Fruit fly (Drosophila melanogaster) whole organism, pupa: ENCODE data around the gene B-H2.

Experiments
- CG10348 ChIP-seq: fragments of 200-800 bp; sonication (Bioruptor generic); IDR thresholded peaks from 2 replicates; pipeline ENCODE4 v1.3.6; 2022; ENCODE audit warnings: missing biosample characterization, missing genetic modification characterization
- CG12605 ChIP-seq: fragments of 200-800 bp; sonication (Bioruptor generic); IDR thresholded peaks from 2 replicates; pipeline ENCODE4 v1.3.6; 2022; ENCODE audit warnings: missing biosample characterization, missing genetic modification characterization
- CG13204 ChIP-seq: fragments of 200-800 bp; sonication (Bioruptor generic); optimal IDR thresholded peaks from 2 replicates; lab custom pipeline; 2018; ENCODE audit warnings: missing biosample characterization, mild to moderate bottlenecking, missing genetic modification characterization, moderate library complexity
- CG14655 ChIP-seq: fragments of 200-800 bp; sonication (Bioruptor generic); optimal IDR thresholded peaks from 3 replicates; lab custom pipeline; 2017; ENCODE audit warnings: mild to moderate bottlenecking, missing biosample characterization, missing genetic modification reagents, missing genetic modification characterization
- CG15710 ChIP-seq: fragments of 200-800 bp; sonication (Bioruptor generic); optimal IDR thresholded peaks from 2 replicates; lab custom pipeline; 2018; ENCODE audit warnings: missing biosample characterization, mild to moderate bottlenecking, missing genetic modification characterization, moderate library complexity
- CG17806 ChIP-seq: fragments of 200-800 bp; sonication (Bioruptor generic); optimal IDR thresholded peaks from 2 replicates; lab custom pipeline; 2018; ENCODE audit warnings: missing biosample characterization, mild to moderate bottlenecking, missing genetic modification characterization, moderate library complexity
- CG32121 ChIP-seq: fragments of 200-800 bp; sonication (Bioruptor generic); IDR thresholded peaks from 2 replicates; pipeline ENCODE4 v1.3.6; 2022; ENCODE audit warnings: missing biosample characterization, missing genetic modification characterization
- CG34367 ChIP-seq: fragments of 200-800 bp; sonication (Bioruptor generic); optimal IDR thresholded peaks from 2 replicates; lab custom pipeline; 2018; ENCODE audit warnings: missing biosample characterization, mild to moderate bottlenecking, missing genetic modification characterization
- CG4496 ChIP-seq: fragments of 200-800 bp; sonication (Bioruptor generic); IDR thresholded peaks from 3 replicates; pipeline ENCODE4 v1.3.6; 2022; ENCODE audit warnings: missing biosample characterization, missing genetic modification characterization
- CG8159 ChIP-seq: fragments of 200-800 bp; sonication (Bioruptor generic); optimal IDR thresholded peaks from 3 replicates; lab custom pipeline; 2018; ENCODE audit warnings: missing biosample characterization, mild to moderate bottlenecking, missing genetic modification characterization, moderate library complexity
- CG8301 ChIP-seq: fragments of 200-800 bp; sonication (Bioruptor generic); optimal IDR thresholded peaks from 2 replicates; lab custom pipeline; 2018; ENCODE audit warnings: missing biosample characterization, mild to moderate bottlenecking, missing genetic modification characterization
- CG9948 ChIP-seq: fragments of 200-800 bp; sonication (Bioruptor generic); optimal IDR thresholded peaks from 2 replicates; lab custom pipeline; 2018; ENCODE audit warnings: missing biosample characterization, mild to moderate bottlenecking, missing genetic modification characterization, moderate library complexity
- D1 ChIP-seq: fragments of 200-800 bp; sonication (Bioruptor generic); optimal IDR thresholded peaks from 2 replicates; lab custom pipeline; 2018; ENCODE audit warnings: missing biosample characterization, mild to moderate bottlenecking, missing genetic modification characterization, moderate library complexity
- EcR ChIP-seq: fragments of 200-800 bp; sonication (Bioruptor generic); optimal IDR thresholded peaks from 3 replicates; lab custom pipeline; 2019; ENCODE audit warnings: missing biosample characterization, missing genetic modification characterization, mild to moderate bottlenecking, moderate library complexity, missing genetic modification reagents
- Ets98B ChIP-seq: fragments of 200-800 bp; sonication (Bioruptor generic); IDR thresholded peaks from 2 replicates; pipeline ENCODE4 v1.3.6; 2022; ENCODE audit warnings: missing biosample characterization, missing genetic modification characterization
- Pif1A ChIP-seq: fragments of 200-800 bp; sonication (Bioruptor generic); optimal IDR thresholded peaks from 3 replicates; lab custom pipeline; 2016; ENCODE audit warnings: missing biosample characterization, missing genetic modification characterization
- Pif1B ChIP-seq: fragments of 200-800 bp; sonication (Bioruptor generic); optimal IDR thresholded peaks from 3 replicates; lab custom pipeline; 2016; ENCODE audit warnings: missing biosample characterization, missing genetic modification characterization
- Snoo ChIP-seq: fragments of 200-800 bp; sonication (Bioruptor generic); optimal IDR thresholded peaks from 3 replicates; lab custom pipeline; 2017; ENCODE audit warnings: missing biosample characterization, mild to moderate bottlenecking, missing genetic modification characterization, inconsistent platforms
- fd96Ca ChIP-seq: fragments of 200-800 bp; sonication (Bioruptor generic); IDR thresholded peaks from 3 replicates; pipeline ENCODE4 v1.3.6; 2022; ENCODE audit warnings: missing biosample characterization, missing genetic modification characterization
- gl ChIP-seq: fragments of 200-800 bp; sonication (Bioruptor generic); optimal IDR thresholded peaks from 2 replicates; lab custom pipeline; 2018; ENCODE audit warnings: missing biosample characterization, mild to moderate bottlenecking, missing genetic modification characterization
- rn ChIP-seq: fragments of 200-800 bp; sonication (Bioruptor generic); IDR thresholded peaks from 2 replicates; pipeline ENCODE4 v1.3.6; 2022; ENCODE audit warnings: missing biosample characterization, missing genetic modification characterization

The B-H2 gene

DNA sequence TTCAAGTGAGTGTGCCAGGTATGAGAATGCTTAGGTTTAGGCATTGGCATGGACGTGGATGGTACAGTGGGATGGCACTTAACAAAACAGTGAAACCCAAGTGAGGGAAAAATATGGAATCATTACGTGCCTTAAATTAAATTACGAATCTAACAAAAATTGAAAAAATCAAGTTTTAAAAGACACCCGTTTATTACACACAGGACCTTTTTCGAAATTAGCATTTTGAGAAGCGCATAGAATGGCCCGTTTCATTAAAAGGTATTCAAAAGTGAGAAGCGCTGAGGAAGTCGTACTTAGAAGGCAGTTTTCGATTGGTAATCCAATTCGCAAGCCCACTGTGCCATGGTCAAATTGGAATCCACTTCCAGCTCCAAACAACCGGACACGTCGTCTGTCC is 22.0 kb downstream of the B-H2 start:
- TF ChIP-seq CG12605, result no peak
- TF ChIP-seq CG14655 (GFP tag; lab: Kevin White, UChicago), result no peak
- TF ChIP-seq CG10348 (GFP tag; lab: Robert Waterston, UW), result no peak
- TF ChIP-seq EcR, result no peak
- no peak for TF ChIP-seq CG8159 (tag; lab: Kevin White, UChicago)
- no peak for TF ChIP-seq gl
- no peak for TF ChIP-seq Pif1A (GFP tag; lab: Kevin White, UChicago)
- no peak for TF ChIP-seq CG13204
- TF ChIP-seq Pif1B (GFP tag; lab: Kevin White, UChicago), result no peak
- TF ChIP-seq Ets98B, result no peak
- TF ChIP-seq CG34367 (tag; lab: Kevin White, UChicago), result no peak
- TF ChIP-seq CG4496, result no peak
- TF ChIP-seq rn (GFP tag; lab: Robert Waterston, UW), result no peak
- no peak for TF ChIP-seq CG8301 (tag; lab: Kevin White, UChicago)
- no peak for TF ChIP-seq fd96Ca (GFP tag; lab: Robert Waterston, UW)
- TF ChIP-seq Snoo (tag; lab: Kevin White, UChicago), result no peak

DNA sequence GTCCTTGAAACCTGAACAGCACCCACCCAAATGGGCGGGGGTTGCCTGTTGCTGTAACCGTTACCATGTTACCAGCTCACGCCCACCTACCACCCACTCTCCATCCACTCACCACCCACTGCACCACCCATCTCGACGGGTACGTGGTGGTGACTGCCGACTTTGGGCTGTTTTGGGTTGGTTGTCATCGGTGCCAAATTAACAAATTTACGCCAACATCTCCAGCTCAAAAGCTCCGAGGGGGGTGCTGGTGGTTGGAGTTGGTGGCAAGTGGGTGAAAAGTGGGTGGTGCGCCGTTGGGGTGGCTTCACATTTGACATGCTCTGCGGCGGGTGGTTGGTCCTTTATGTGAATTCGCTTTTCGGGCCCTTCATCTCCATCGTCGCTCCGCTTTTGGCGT is 25.3 kb downstream of the B-H2 start:
- TF ChIP-seq CG10348 (GFP tag; lab: Robert Waterston, UW) (no peak), CG34367 (tag; lab: Kevin White, UChicago) (no peak), Snoo (tag; lab: Kevin White, UChicago) (no peak), CG8159 (tag; lab: Kevin White, UChicago) (no peak), EcR (no peak), CG4496 (no peak), CG8301 (tag; lab: Kevin White, UChicago) (no peak), CG12605 (no peak), Pif1A (GFP tag; lab: Kevin White, UChicago) (no peak), fd96Ca (GFP tag; lab: Robert Waterston, UW) (no peak), CG9948 (no peak), rn (GFP tag; lab: Robert Waterston, UW) (no peak), CG32121 (GFP tag; lab: Robert Waterston, UW) (no peak), CG13204 (no peak)
- TF ChIP-seq, all 21 proteins: peak for 0

DNA sequence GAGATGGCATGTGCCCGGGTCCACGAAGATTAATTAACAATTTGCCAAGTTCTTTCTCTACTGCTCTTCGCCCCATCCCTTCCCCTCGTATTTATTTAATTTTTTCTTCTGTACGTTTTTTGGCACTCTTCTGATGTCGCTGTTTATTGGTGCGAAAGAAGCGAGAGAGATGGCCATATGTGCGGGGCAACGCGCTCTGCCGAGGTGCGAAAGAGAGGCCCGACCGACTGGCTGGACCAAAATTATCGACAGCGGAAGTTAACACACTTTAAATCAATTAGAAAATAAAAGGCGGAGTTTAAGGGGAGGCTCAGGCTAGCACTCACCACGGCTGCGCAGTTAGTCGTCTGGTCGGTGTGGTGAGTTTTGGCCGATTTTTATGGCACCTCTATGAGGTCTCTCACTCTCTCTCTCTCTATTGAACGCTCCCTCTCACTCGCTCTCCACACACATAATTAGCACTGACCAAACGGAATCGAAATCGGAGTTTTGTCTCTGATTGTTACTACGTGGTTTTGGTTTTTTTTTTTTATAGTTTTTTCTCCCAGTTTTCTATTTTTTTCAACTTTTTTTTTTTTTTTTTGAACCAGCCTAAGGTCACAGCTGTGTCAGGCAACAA is 31.5 kb downstream of the B-H2 start:
- TF ChIP-seq D1 (tag; lab: Kevin White, UChicago) (no peak), CG13204 (no peak), CG15710 (tag; lab: Kevin White, UChicago) (no peak), CG14655 (GFP tag; lab: Kevin White, UChicago) (no peak), rn (GFP tag; lab: Robert Waterston, UW) (no peak)

DNA sequence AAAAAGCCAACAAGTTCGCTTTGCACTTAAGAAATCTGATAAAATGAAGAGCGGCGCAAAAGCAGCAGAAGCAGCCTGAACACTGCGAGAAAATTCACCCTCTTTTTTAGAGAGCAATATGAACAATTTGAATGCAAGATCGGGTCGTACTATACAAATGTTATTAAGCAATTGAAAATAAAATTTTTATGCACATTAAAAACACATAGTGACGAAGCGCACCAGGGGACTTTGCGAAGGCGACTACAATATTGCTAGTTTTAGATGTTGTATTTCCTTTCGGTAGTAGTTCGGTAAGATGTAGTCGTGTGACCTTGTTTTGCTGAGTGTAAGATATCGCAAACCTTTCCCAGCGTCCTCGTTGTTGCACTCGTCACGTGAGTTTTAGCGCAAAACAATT is 37.2 kb downstream of the B-H2 start:
- TF ChIP-seq gl (no peak), CG8159 (tag; lab: Kevin White, UChicago) (peak; percentile 41), CG15710 (tag; lab: Kevin White, UChicago) (peak; percentile 32), Ets98B (no peak), CG17806 (peak; percentile 42), Snoo (tag; lab: Kevin White, UChicago) (peak; percentile 5), CG34367 (tag; lab: Kevin White, UChicago) (peak; percentile 33), CG8301 (tag; lab: Kevin White, UChicago) (peak; percentile 3), CG9948 (peak; percentile 47), EcR (no peak), D1 (tag; lab: Kevin White, UChicago) (no peak), Pif1A (GFP tag; lab: Kevin White, UChicago) (peak; percentile 34), rn (GFP tag; lab: Robert Waterston, UW) (no peak), CG12605 (no peak), CG14655 (GFP tag; lab: Kevin White, UChicago) (peak; percentile 47)

DNA sequence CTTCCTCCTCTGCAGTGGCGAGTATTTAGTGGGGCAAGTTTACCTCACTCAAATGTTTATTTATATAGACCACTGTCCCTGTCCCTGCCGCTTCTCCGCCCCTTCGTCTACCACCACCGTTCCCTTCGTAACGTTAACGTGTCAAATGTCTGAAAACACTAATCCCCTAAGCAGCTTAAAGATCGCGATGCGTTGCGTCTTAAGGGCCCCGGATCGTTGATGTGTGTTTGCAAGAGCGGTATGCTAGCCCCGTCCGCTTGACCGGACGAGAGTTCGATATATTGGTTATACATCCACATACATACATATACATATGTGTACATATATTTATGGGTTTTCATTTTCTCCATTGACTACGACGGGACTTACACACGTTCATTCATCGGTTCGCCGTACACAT is 38.6 kb downstream of the B-H2 start:
- TF ChIP-seq CG14655 (GFP tag; lab: Kevin White, UChicago), result no peak
- TF ChIP-seq CG9948, result no peak
- no peak for TF ChIP-seq CG8301 (tag; lab: Kevin White, UChicago)
- no peak for TF ChIP-seq CG34367 (tag; lab: Kevin White, UChicago)
- TF ChIP-seq CG15710 (tag; lab: Kevin White, UChicago), result no peak
- no peak for TF ChIP-seq gl
- no peak for TF ChIP-seq CG13204
- TF ChIP-seq CG10348 (GFP tag; lab: Robert Waterston, UW), result no peak
- no peak for TF ChIP-seq Pif1B (GFP tag; lab: Kevin White, UChicago)
- TF ChIP-seq Pif1A (GFP tag; lab: Kevin White, UChicago), result no peak
- TF ChIP-seq D1 (tag; lab: Kevin White, UChicago), result no peak
- TF ChIP-seq fd96Ca (GFP tag; lab: Robert Waterston, UW), result no peak
- no peak for TF ChIP-seq CG12605
- TF ChIP-seq CG32121 (GFP tag; lab: Robert Waterston, UW), result no peak
- no peak for TF ChIP-seq rn (GFP tag; lab: Robert Waterston, UW)
- no peak for TF ChIP-seq CG17806
- TF ChIP-seq Ets98B, result no peak
- TF ChIP-seq Snoo (tag; lab: Kevin White, UChicago), result no peak
- TF ChIP-seq CG4496, result no peak
- TF ChIP-seq CG8159 (tag; lab: Kevin White, UChicago), result no peak

DNA sequence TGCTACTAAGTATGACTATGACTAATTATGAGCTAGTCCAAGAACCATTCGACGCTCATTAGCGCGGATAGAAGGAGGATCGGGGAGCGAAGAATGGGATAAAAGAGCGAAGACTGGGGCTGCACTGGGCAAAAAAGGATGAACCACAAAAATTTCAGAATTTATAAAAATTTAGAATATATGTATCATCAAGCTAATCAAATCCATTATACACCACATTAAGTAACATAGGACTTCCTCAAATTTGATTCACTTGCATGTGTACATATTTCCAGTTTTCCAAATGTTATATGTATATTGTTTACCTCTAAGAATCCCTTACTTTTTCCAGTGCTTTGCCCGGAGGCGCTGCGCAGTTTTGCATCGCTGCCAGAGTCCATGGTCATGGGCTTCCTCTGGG is 41.4 kb downstream of the B-H2 start:
- TF ChIP-seq Pif1B (GFP tag; lab: Kevin White, UChicago), result no peak
- peak; percentile 61 for TF ChIP-seq CG15710 (tag; lab: Kevin White, UChicago)
- no peak for TF ChIP-seq CG32121 (GFP tag; lab: Robert Waterston, UW)
- no peak for TF ChIP-seq CG4496
- TF ChIP-seq CG17806, result peak; percentile 55
- no peak for TF ChIP-seq CG12605
- TF ChIP-seq CG9948, result peak; percentile 70
- TF ChIP-seq rn (GFP tag; lab: Robert Waterston, UW), result no peak
- no peak for TF ChIP-seq Pif1A (GFP tag; lab: Kevin White, UChicago)
- TF ChIP-seq EcR, result no peak
- peak; percentile 55 for TF ChIP-seq CG8159 (tag; lab: Kevin White, UChicago)
- TF ChIP-seq CG8301 (tag; lab: Kevin White, UChicago), result peak; percentile 26
- no peak for TF ChIP-seq Ets98B
- peak; percentile 62 for TF ChIP-seq CG34367 (tag; lab: Kevin White, UChicago)
- TF ChIP-seq CG14655 (GFP tag; lab: Kevin White, UChicago), result peak; percentile 65
- TF ChIP-seq gl, result no peak
- 0 out of 3 replicates have a peak, but pooled peaks have one; percentile 6 for TF ChIP-seq fd96Ca (GFP tag; lab: Robert Waterston, UW)
- TF ChIP-seq CG13204, result peak; percentile 55
- TF ChIP-seq CG10348 (GFP tag; lab: Robert Waterston, UW), result no peak
- no peak for TF ChIP-seq D1 (tag; lab: Kevin White, UChicago)
- no peak for TF ChIP-seq Snoo (tag; lab: Kevin White, UChicago)
